Fruit fly (Drosophila melanogaster): ENCODE measurements around the gene grn.

The grn gene

dm6 chr3R:8126316-8127150 is 54.7 kb downstream of the grn start, which contains the start of the genes CG9667 and Arl8 (continued):
- peak; percentile 32 for TF ChIP-seq pdm3 (GFP tag; optimal IDR thresholded peaks at IDR 0.05)
- peak; percentile 54 for TF ChIP-seq acj6 (GFP tag; optimal IDR thresholded peaks at IDR 0.05)
- peak; percentile 15 for TF ChIP-seq Ets21C (GFP tag; optimal IDR thresholded peaks at IDR 0.05)
- peak; percentile 57 for TF ChIP-seq esn (GFP tag; optimal IDR thresholded peaks at IDR 0.05)
- TF ChIP-seq CG16779 (tag; optimal IDR thresholded peaks at IDR 0.05): no peak
- TF ChIP-seq svp (GFP tag): peak; percentile 71
- TF ChIP-seq CG10631 (GFP tag; optimal IDR thresholded peaks at IDR 0.05): peak; percentile 61
- peak; percentile 44 for TF ChIP-seq cyc (GFP tag; optimal IDR thresholded peaks at IDR 0.05)
- peak; percentile 10 for TF ChIP-seq Eip93F (GFP tag; optimal IDR thresholded peaks at IDR 0.05)
- no peak for TF ChIP-seq Hr38 (GFP tag; optimal IDR thresholded peaks at IDR 0.05)
- peak; percentile 73 for TF ChIP-seq Eip78C (GFP tag)
- TF ChIP-seq CG34406 (GFP tag; optimal IDR thresholded peaks at IDR 0.05): peak; percentile 26
- peak; percentile 34 for TF ChIP-seq lz (GFP tag; optimal IDR thresholded peaks at IDR 0.05)
- peak; percentile 58 for TF ChIP-seq Ets96B (tag; optimal IDR thresholded peaks at IDR 0.05)
- peak; percentile 44; the same call in 1 of the 3 replicates for TF ChIP-seq CG6163 (GFP tag; IDR thresholded peaks at IDR 0.05)
- TF ChIP-seq CG15336 (GFP tag; IDR thresholded peaks at IDR 0.05): peak; percentile 59; the same call in 1 of the 2 replicates
- no peak for TF ChIP-seq fd59A (GFP tag; optimal IDR thresholded peaks at IDR 0.05)
- peak; percentile 20 for TF ChIP-seq CG8632 (GFP tag; optimal IDR thresholded peaks at IDR 0.05)
- no peak for TF ChIP-seq salr (GFP tag; optimal IDR thresholded peaks at IDR 0.05)
- TF ChIP-seq CG9139 (GFP tag; optimal IDR thresholded peaks at IDR 0.05): peak; percentile 14

- TF ChIP-seq CG10631 (GFP tag; optimal IDR thresholded peaks at IDR 0.05) (peak; percentile 48), CG11762 (GFP tag; optimal IDR thresholded peaks at IDR 0.05; ENCODE audit: insufficient read depth) (no peak), CG6854 (GFP tag; optimal IDR thresholded peaks at IDR 0.05) (no peak), ss (GFP tag; optimal IDR thresholded peaks at IDR 0.05) (no peak), Sox102F (GFP tag; optimal IDR thresholded peaks at IDR 0.05) (peak; percentile 31), acj6 (GFP tag; optimal IDR thresholded peaks at IDR 0.05) (peak; percentile 55), OdsH (GFP tag; optimal IDR thresholded peaks at IDR 0.05) (peak; percentile 64), CG16779 (tag; optimal IDR thresholded peaks at IDR 0.05) (no peak), CG6163 (GFP tag; IDR thresholded peaks at IDR 0.05) (peak; percentile 54; the same call in 2 of the 3 replicates), Smox (GFP tag; optimal IDR thresholded peaks at IDR 0.05) (peak; percentile 69), spab (GFP tag; optimal IDR thresholded peaks at IDR 0.05) (no peak), CG8632 (GFP tag; optimal IDR thresholded peaks at IDR 0.05) (no peak), pdm3 (GFP tag; optimal IDR thresholded peaks at IDR 0.05) (peak; percentile 67), CG3032 (tag; optimal IDR thresholded peaks at IDR 0.05) (peak; percentile 55), fkh (GFP tag; optimal IDR thresholded peaks at IDR 0.05) (peak; percentile 22), svp (GFP tag) (peak; percentile 75), fd85E (GFP tag; optimal IDR thresholded peaks at IDR 0.05) (no peak), Sox14 (GFP tag; optimal IDR thresholded peaks at IDR 0.05) (peak; percentile 65), net (GFP tag; optimal IDR thresholded peaks at IDR 0.05) (peak; percentile 14), Ets96B (tag; optimal IDR thresholded peaks at IDR 0.05) (peak; percentile 8), Blimp-1 (GFP tag; optimal IDR thresholded peaks at IDR 0.05) (no peak), Lpt (GFP tag; optimal IDR thresholded peaks at IDR 0.05) (no peak), dsx (GFP tag; optimal IDR thresholded peaks at IDR 0.05; ENCODE audit: poor library complexity, severe bottlenecking) (peak; percentile 28), salr (GFP tag; optimal IDR thresholded peaks at IDR 0.05) (no peak), Eip75B (GFP tag; optimal IDR thresholded peaks at IDR 0.05) (peak; percentile 44), CG1621 (tag; optimal IDR thresholded peaks at IDR 0.05) (peak; percentile 31), CG4318 (GFP tag; optimal IDR thresholded peaks at IDR 0.05) (peak; percentile 5), lz (GFP tag; optimal IDR thresholded peaks at IDR 0.05) (peak; percentile 57), Ets21C (GFP tag; optimal IDR thresholded peaks at IDR 0.05) (peak; percentile 61), Met (GFP tag; optimal IDR thresholded peaks at IDR 0.05) (peak; percentile 62), Eip78C (GFP tag) (peak; percentile 69), CG31627 (GFP tag; optimal IDR thresholded peaks at IDR 0.05) (peak; percentile 51), eg (GFP tag; IDR thresholded peaks at IDR 0.05) (no peak), Hr38 (GFP tag; optimal IDR thresholded peaks at IDR 0.05) (no peak), dac (GFP tag; optimal IDR thresholded peaks at IDR 0.05) (no peak), Eip93F (GFP tag; optimal IDR thresholded peaks at IDR 0.05) (peak; percentile 69), CG6792 (GFP tag; optimal IDR thresholded peaks at IDR 0.05) (peak; percentile 32), CG8319 (GFP tag; optimal IDR thresholded peaks at IDR 0.05) (no peak), CG15336 (GFP tag; IDR thresholded peaks at IDR 0.05) (no peak)
These were observed 58.9 kb downstream of the grn start, which contains the start of gene CG7878 for dm6 chr3R:8122198-8122970. TSS of gene CG7878 (plus strand) at chr3R:8122725.

Measured in whole organism, prepupa.